Worm (Caenorhabditis elegans) whole organism, early embryonic: ENCODE data around the gene far-5.

ENCODE experiments used
- B0310.2 ChIP-seq: sonication (generic microtip); optimal IDR thresholded peaks from 2 replicates; lab custom pipeline; 2016; ENCODE audit warnings: mild to moderate bottlenecking, missing genetic modification characterization, missing compliant biosample characterization
- F13C5.2 ChIP-seq: sonication (generic microtip); optimal IDR thresholded peaks from 2 replicates; lab custom pipeline; 2017; ENCODE audit warnings: mild to moderate bottlenecking, missing genetic modification characterization, inconsistent platforms, missing compliant biosample characterization
- ama-1 ChIP-seq: fragments of 150-350 bp; optimal IDR thresholded peaks from 2 replicates; lab custom pipeline; 2014
- ceh-36 ChIP-seq: sonication (generic microtip); optimal IDR thresholded peaks from 2 replicates; lab custom pipeline; 2016; ENCODE audit warnings: missing genetic modification characterization, inconsistent platforms, missing compliant biosample characterization
- flt-1 ChIP-seq: fragments of 200-800 bp; sonication (Bioruptor generic); IDR thresholded peaks from 2 replicates; pipeline ENCODE4 v1.3.6; 2022; ENCODE audit warnings: missing genetic modification characterization, missing compliant biosample characterization
- hmbx-1 ChIP-seq: sonication (generic microtip); optimal IDR thresholded peaks from 2 replicates; lab custom pipeline; 2016; ENCODE audit warnings: mild to moderate bottlenecking, missing genetic modification characterization, missing compliant biosample characterization
- hmg-4 ChIP-seq: fragments of 200-800 bp; sonication (Bioruptor generic); optimal IDR thresholded peaks from 2 replicates; lab custom pipeline; 2018; ENCODE audit warnings: mild to moderate bottlenecking, missing genetic modification characterization, missing compliant biosample characterization
- tbx-11 ChIP-seq: fragments of 200-800 bp; sonication (Bioruptor generic); IDR thresholded peaks from 2 replicates; pipeline ENCODE4 v1.3.6; 2022; ENCODE audit warnings: missing genetic modification characterization, missing compliant biosample characterization
- tbx-37 ChIP-seq: fragments of 200-800 bp; sonication (Bioruptor generic); conservative IDR thresholded peaks from 2 replicates; pipeline ENCODE4 v1.3.6; 2022; ENCODE audit warnings: missing genetic modification reagents, missing genetic modification characterization, missing compliant biosample characterization
- tra-4 ChIP-seq: sonication (generic microtip); optimal IDR thresholded peaks from 2 replicates; lab custom pipeline; 2017; ENCODE audit warnings: missing genetic modification characterization, missing compliant biosample characterization

DNA sequence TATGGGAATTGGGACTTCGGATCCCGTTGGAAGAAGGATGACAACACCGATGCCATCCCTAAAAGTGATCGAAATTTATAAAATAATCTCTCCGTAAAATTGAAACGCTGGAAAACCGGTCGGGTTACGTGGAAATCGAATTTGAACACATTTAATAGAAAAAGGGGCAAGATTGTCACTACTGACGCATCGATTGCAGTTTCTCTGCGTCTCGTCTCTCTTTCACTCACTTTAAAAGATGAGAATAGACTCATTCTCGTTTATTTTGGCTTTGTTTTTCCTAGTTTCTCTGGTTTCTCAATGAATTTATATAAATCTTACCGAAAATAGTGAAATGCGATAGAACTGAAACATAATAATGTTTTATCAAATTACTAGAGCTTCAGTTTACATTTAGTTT is 46.3 kb downstream of the far-5 start, which contains the start of gene scyl-1:
- peak; percentile 11 for TF ChIP-seq F13C5.2
- TF ChIP-seq tbx-37 (GFP tag; lab: Robert Waterston, UW): 0 out of 2 replicates have a peak, but pooled peaks have one; percentile 16
- TF ChIP-seq hmbx-1: no peak
- no peak for TF ChIP-seq ama-1
- TF ChIP-seq ceh-36 (tag; lab: Kevin White, UChicago): no peak
- TF ChIP-seq tbx-11 (GFP tag; lab: Robert Waterston, UW): no peak
- no peak for TF ChIP-seq hmg-4 (GFP tag; lab: Kevin White, UChicago)
- TF ChIP-seq tra-4 (tag; lab: Kevin White, UChicago): no peak
- no peak for TF ChIP-seq B0310.2 (tag; lab: Kevin White, UChicago)
- peak; percentile 31; the same call in 1 of the 2 replicates for TF ChIP-seq flt-1 (GFP tag; lab: Robert Waterston, UW)
